Worm (Caenorhabditis elegans) whole organism, L3 larva: Measurements from ENCODE around the gene emc-5.

Experiments used
- ZK546.5 ChIP-seq: sonication (generic microtip); optimal IDR thresholded peaks from 2 replicates; lab custom pipeline; 2017; ENCODE audit warnings: missing biosample characterization, missing genetic modification characterization
- ama-1 ChIP-seq: fragments of 150-350 bp; optimal IDR thresholded peaks from 2 replicates; lab custom pipeline; 2018
- ceh-16 ChIP-seq: sonication (generic microtip); optimal IDR thresholded peaks from 2 replicates; lab custom pipeline; 2017; ENCODE audit warnings: missing biosample characterization, missing genetic modification characterization
- daf-12 ChIP-seq: fragments of 150-350 bp; optimal IDR thresholded peaks from 2 replicates; lab custom pipeline; 2014; ENCODE audit warnings: missing biosample characterization, missing genetic modification reagents, missing genetic modification characterization
- elt-2 ChIP-seq: sonication (generic microtip); optimal IDR thresholded peaks from 2 replicates; lab custom pipeline; 2016; ENCODE audit warnings: missing genetic modification reagents, mild to moderate bottlenecking, missing genetic modification characterization, missing compliant biosample characterization
- elt-3 ChIP-seq, 3 experiments: fragments of 150-350 bp in 1 of 3; sonication (generic microtip) in 2 of 3; optimal IDR thresholded peaks; 2 replicates in 2 of 3; 4 replicates in 1 of 3; lab custom pipeline; 2014 to 2017; ENCODE audit warnings: missing biosample characterization in 3 of 3, missing genetic modification characterization in 3 of 3
- eor-1 ChIP-seq, 2 experiments: fragments of 150-350 bp; optimal IDR thresholded peaks; 2 replicates each; lab custom pipeline; 2014 to 2018; ENCODE audit warnings: missing biosample characterization in 2 of 2, missing genetic modification characterization in 2 of 2
- fkh-10 ChIP-seq: sonication (generic microtip); optimal IDR thresholded peaks from 2 replicates; lab custom pipeline; 2017; ENCODE audit warnings: missing biosample characterization, missing genetic modification reagents, missing genetic modification characterization
- fkh-2 ChIP-seq: fragments of 150-350 bp; optimal IDR thresholded peaks from 2 replicates; lab custom pipeline; 2014; ENCODE audit warnings: missing biosample characterization, missing genetic modification reagents, missing genetic modification characterization
- fos-1 ChIP-seq: fragments of 150-350 bp; optimal IDR thresholded peaks from 2 replicates; lab custom pipeline; 2014; ENCODE audit warnings: missing biosample characterization, missing genetic modification characterization
- hmg-11 ChIP-seq: sonication (generic microtip); optimal IDR thresholded peaks from 2 replicates; lab custom pipeline; 2016; ENCODE audit warnings: missing genetic modification characterization, missing compliant biosample characterization
- jun-1 ChIP-seq: fragments of 150-350 bp; optimal IDR thresholded peaks from 2 replicates; lab custom pipeline; 2014; ENCODE audit warnings: missing biosample characterization, missing genetic modification reagents, missing genetic modification characterization
- lin-15B ChIP-seq: fragments of 150-350 bp; optimal IDR thresholded peaks from 2 replicates; lab custom pipeline; 2014; ENCODE audit warnings: missing biosample characterization, missing genetic modification characterization
- lin-39 ChIP-seq: fragments of 150-350 bp; optimal IDR thresholded peaks from 2 replicates; lab custom pipeline; 2018; ENCODE audit warnings: missing biosample characterization, missing genetic modification reagents, missing genetic modification characterization
- lsy-12 ChIP-seq: sonication (generic microtip); optimal IDR thresholded peaks from 2 replicates; lab custom pipeline; 2016; ENCODE audit warnings: mild to moderate bottlenecking, missing genetic modification characterization, missing compliant biosample characterization
- mdl-1 ChIP-seq: fragments of 150-350 bp; optimal IDR thresholded peaks from 2 replicates; lab custom pipeline; 2014; ENCODE audit warnings: missing biosample characterization, missing genetic modification characterization
- mml-1 ChIP-seq: fragments of 150-350 bp; sonication (generic microtip); optimal IDR thresholded peaks from 3 replicates; lab custom pipeline; 2014; ENCODE audit warnings: missing biosample characterization, missing genetic modification characterization
- nfya-1 ChIP-seq: sonication (generic microtip); optimal IDR thresholded peaks from 2 replicates; lab custom pipeline; 2017; ENCODE audit warnings: missing genetic modification characterization, mild to moderate bottlenecking, missing compliant biosample characterization, antibody characterized with exemption, moderate library complexity; ENCODE audit not compliant: insufficient read depth
- nhr-11 ChIP-seq: fragments of 150-350 bp; optimal IDR thresholded peaks from 2 replicates; lab custom pipeline; 2014; ENCODE audit warnings: missing biosample characterization, missing genetic modification characterization
- nhr-12 ChIP-seq: fragments of 150-350 bp; optimal IDR thresholded peaks from 2 replicates; lab custom pipeline; 2014; ENCODE audit warnings: missing biosample characterization, missing genetic modification characterization
- nhr-23 ChIP-seq: fragments of 150-350 bp; optimal IDR thresholded peaks from 2 replicates; lab custom pipeline; 2014; ENCODE audit warnings: missing biosample characterization, missing genetic modification reagents, missing genetic modification characterization
- nhr-237 ChIP-seq: fragments of 150-350 bp; optimal IDR thresholded peaks from 2 replicates; lab custom pipeline; 2014; ENCODE audit warnings: missing biosample characterization, missing genetic modification characterization
- nhr-25 ChIP-seq: sonication (generic microtip); optimal IDR thresholded peaks from 2 replicates; lab custom pipeline; 2017; ENCODE audit warnings: missing biosample characterization, missing genetic modification characterization
- nhr-28 ChIP-seq: fragments of 150-350 bp; optimal IDR thresholded peaks from 2 replicates; lab custom pipeline; 2014; ENCODE audit warnings: missing biosample characterization, missing genetic modification characterization
- nhr-43 ChIP-seq: sonication (generic microtip); optimal IDR thresholded peaks from 2 replicates; lab custom pipeline; 2016; ENCODE audit warnings: mild to moderate bottlenecking, missing genetic modification characterization, missing compliant biosample characterization; ENCODE audit not compliant: poor library complexity, severe bottlenecking
- nhr-76 ChIP-seq: fragments of 150-350 bp; sonication (generic microtip); optimal IDR thresholded peaks from 5 replicates; lab custom pipeline; 2014; ENCODE audit warnings: missing biosample characterization, missing genetic modification characterization
- nhr-77 ChIP-seq: fragments of 150-350 bp; optimal IDR thresholded peaks from 2 replicates; lab custom pipeline; 2014; ENCODE audit warnings: missing biosample characterization, missing genetic modification characterization
- pqm-1 ChIP-seq: fragments of 150-350 bp; optimal IDR thresholded peaks from 2 replicates; lab custom pipeline; 2017; ENCODE audit warnings: missing biosample characterization, missing genetic modification characterization, inconsistent platforms
- skn-1 ChIP-seq: fragments of 150-350 bp; optimal IDR thresholded peaks from 2 replicates; lab custom pipeline; 2014; ENCODE audit warnings: missing biosample characterization, missing genetic modification characterization
- snpc-4 ChIP-seq: fragments of 150-350 bp; optimal IDR thresholded peaks from 2 replicates; lab custom pipeline; 2014; ENCODE audit warnings: missing biosample characterization, missing genetic modification characterization
- tbx-2 ChIP-seq: sonication (generic microtip); optimal IDR thresholded peaks from 2 replicates; lab custom pipeline; 2016; ENCODE audit warnings: mild to moderate bottlenecking, missing genetic modification characterization, missing compliant biosample characterization
- unc-39 ChIP-seq: sonication (generic microtip); optimal IDR thresholded peaks from 4 replicates; lab custom pipeline; 2017; ENCODE audit warnings: missing biosample characterization, missing genetic modification characterization
- unc-62 ChIP-seq: fragments of 150-350 bp; sonication (generic microtip); optimal IDR thresholded peaks from 4 replicates; lab custom pipeline; 2014; ENCODE audit warnings: missing biosample characterization, missing genetic modification reagents, missing genetic modification characterization
- zag-1 ChIP-seq: fragments of 150-350 bp; optimal IDR thresholded peaks from 2 replicates; lab custom pipeline; 2014; ENCODE audit warnings: missing biosample characterization, missing genetic modification characterization

Gene emc-5

ce11 chrII:11476410-11476809, 20.2 kb upstream of the emc-5 start, which contains the start of gene W02B12.16:
Gene W02B12.16, minus strand, starts transcription at chrII:11476510.
- TF ChIP-seq elt-2 (tag; lab: Kevin White, UChicago) = no peak
- TF ChIP-seq nhr-43 (tag; lab: Kevin White, UChicago) = peak; percentile 2
- TF ChIP-seq eor-1 (tag; optimal IDR thresholded peaks at IDR 0.05; lab: Kevin White, UChicago) = no peak

- TF ChIP-seq tbx-2 (tag; lab: Kevin White, UChicago) = no peak
- no peak for TF ChIP-seq nhr-237 (tag; lab: Kevin White, UChicago)
- TF ChIP-seq mml-1 (tag; lab: Kevin White, UChicago) = no peak
- no peak for TF ChIP-seq mdl-1 (tag; lab: Kevin White, UChicago)
- no peak for TF ChIP-seq skn-1 (tag; lab: Kevin White, UChicago)
- no peak for TF ChIP-seq nhr-12 (tag; lab: Kevin White, UChicago)
- no peak for TF ChIP-seq nhr-11
- TF ChIP-seq nhr-76 (tag; lab: Kevin White, UChicago) = no peak
- no peak for TF ChIP-seq nhr-23 (tag; lab: Kevin White, UChicago)
Observed at ce11 chrII:11479076-11479475, 17.5 kb upstream of the emc-5 start, which contains the start of gene W02B12.12. Gene W02B12.12, minus strand, starts transcription at chrII:11479176.

ce11 chrII:11484600-11484999, 12.0 kb upstream of the emc-5 start:
- TF ChIP-seq nhr-77 (peak; percentile 50), nhr-43 (tag; lab: Kevin White, UChicago) (peak; percentile 86), jun-1 (peak; percentile 9), unc-62 (no peak), nhr-23 (tag; lab: Kevin White, UChicago) (peak; percentile 36), nhr-12 (tag; lab: Kevin White, UChicago) (no peak), unc-39 (tag; lab: Kevin White, UChicago) (no peak), nhr-25 (tag; lab: Kevin White, UChicago) (peak; percentile 77), fos-1 (tag; lab: Kevin White, UChicago) (no peak), skn-1 (tag; lab: Kevin White, UChicago) (peak; percentile 48), elt-3 (tag; optimal IDR thresholded peaks at IDR 0.05; lab: Kevin White, UChicago) (no peak), lin-39 (tag; lab: Kevin White, UChicago) (peak; percentile 81), ZK546.5 (tag; lab: Kevin White, UChicago) (no peak), fkh-10 (GFP tag; lab: Kevin White, UChicago) (no peak), lsy-12 (tag; lab: Kevin White, UChicago) (peak; percentile 91), lin-15B (tag; lab: Kevin White, UChicago) (peak; percentile 32), elt-2 (tag; lab: Kevin White, UChicago) (peak; percentile 54), tbx-2 (tag; lab: Kevin White, UChicago) (peak; percentile 47), eor-1 (tag; optimal IDR thresholded peaks at IDR 0.05; lab: Kevin White, UChicago) (no peak), daf-12 (tag; lab: Kevin White, UChicago) (no peak), snpc-4 (tag; lab: Kevin White, UChicago) (no peak), fkh-2 (tag; lab: Kevin White, UChicago) (no peak), nhr-28 (tag; lab: Kevin White, UChicago) (no peak), zag-1 (tag; lab: Kevin White, UChicago) (no peak), nhr-76 (tag; lab: Kevin White, UChicago) (no peak), pqm-1 (tag; lab: Kevin White, UChicago) (peak; percentile 29), nfya-1 (tag; lab: Kevin White, UChicago) (no peak), hmg-11 (tag; lab: Kevin White, UChicago) (peak; percentile 93), ceh-16 (tag; lab: Kevin White, UChicago) (peak; percentile 34), nhr-11 (no peak)

ce11 chrII:11485200-11485599, 11.4 kb upstream of the emc-5 start, which contains the start of gene twk-5:
Gene twk-5, minus strand, starts transcription at chrII:11485300.
- TF ChIP-seq lsy-12 (tag; lab: Kevin White, UChicago) = no peak
- no peak for TF ChIP-seq tbx-2 (tag; lab: Kevin White, UChicago)
- TF ChIP-seq zag-1 (tag; lab: Kevin White, UChicago) = no peak
- TF ChIP-seq ama-1 (lab: Kevin White, UChicago) = peak; percentile 39
- no peak for TF ChIP-seq fkh-10 (GFP tag; lab: Kevin White, UChicago)
- no peak for TF ChIP-seq hmg-11 (tag; lab: Kevin White, UChicago)
- TF ChIP-seq nhr-43 (tag; lab: Kevin White, UChicago) = no peak
- TF ChIP-seq daf-12 (tag; lab: Kevin White, UChicago) = no peak
- no peak for TF ChIP-seq fkh-2 (tag; lab: Kevin White, UChicago)
